Worm (Caenorhabditis elegans): Measurements from ENCODE around the gene del-6.

The del-6 gene

ce11 chrV:10536095-10536691 is 36.5 kb upstream of the del-6 start, which contains the start of gene ppm-1.A:
ppm-1.A (minus strand) TSS chrV:10536388.
- TF ChIP-seq bed-1 (GFP tag; IDR thresholded peaks at IDR 0.05), result no peak
- no peak for TF ChIP-seq F57C9.4 (tag; optimal IDR thresholded peaks at IDR 0.05)
- TF ChIP-seq attf-5 (GFP tag; optimal IDR thresholded peaks at IDR 0.05), result peak; percentile 20
- no peak for TF ChIP-seq mxl-1 (tag; optimal IDR thresholded peaks at IDR 0.05)
- TF ChIP-seq ccch-3 (GFP tag; optimal IDR thresholded peaks at IDR 0.05), result no peak
- TF ChIP-seq hmg-1.2 (GFP tag; IDR thresholded peaks at IDR 0.05), result no peak
- no peak for TF ChIP-seq hlh-26 (GFP tag; conservative IDR thresholded peaks at IDR 0.05)
- TF ChIP-seq B0035.1 (tag; optimal IDR thresholded peaks at IDR 0.05), result no peak
- no peak for TF ChIP-seq Y53F4B.3 (GFP tag; IDR thresholded peaks at IDR 0.05)
- TF ChIP-seq bed-2 (GFP tag; IDR thresholded peaks at IDR 0.05), result no peak
- no peak for TF ChIP-seq akir-1 (GFP tag; optimal IDR thresholded peaks at IDR 0.05)
- no peak for TF ChIP-seq ztf-18 (tag; optimal IDR thresholded peaks at IDR 0.05)
- TF ChIP-seq tbp1 (GFP tag; optimal IDR thresholded peaks at IDR 0.05), result peak; percentile 25
- no peak for TF ChIP-seq hrde-1 (tag; optimal IDR thresholded peaks at IDR 0.05; ENCODE audit: borderline replicate concordance)
- TF ChIP-seq dpff-1 (tag; optimal IDR thresholded peaks at IDR 0.05), result no peak
- no peak for TF ChIP-seq madf-8 (GFP tag; conservative IDR thresholded peaks at IDR 0.05)
- TF ChIP-seq pbrm-1 (GFP tag; IDR thresholded peaks at IDR 0.05), result no peak
- TF ChIP-seq madf-10 (tag; optimal IDR thresholded peaks at IDR 0.05), result no peak
- no peak for TF ChIP-seq ceh-40 (GFP tag; IDR thresholded peaks at IDR 0.05)
- TF ChIP-seq nfyb-1 (GFP tag; IDR thresholded peaks at IDR 0.05), result 0 out of 2 replicates have a peak, but pooled peaks have one; percentile 35
- TF ChIP-seq nhr-80 (tag; optimal IDR thresholded peaks at IDR 0.05), result peak; percentile 21
- no peak for TF ChIP-seq dox-1 (GFP tag; IDR thresholded peaks at IDR 0.05)
- no peak for TF ChIP-seq F37B4.10 (GFP tag; IDR thresholded peaks at IDR 0.05)
- TF ChIP-seq unc-130 (GFP tag; optimal IDR thresholded peaks at IDR 0.05), result no peak
- TF ChIP-seq egrh-3 (GFP tag; IDR thresholded peaks at IDR 0.05), result no peak
- no peak for TF ChIP-seq snpc-1.3 (tag; optimal IDR thresholded peaks at IDR 0.05; ENCODE audit: insufficient read depth)
- TF ChIP-seq Y79H2A.3 (GFP tag; conservative IDR thresholded peaks at IDR 0.05), result no peak

- TF ChIP-seq lsy-27 (tag; optimal IDR thresholded peaks at IDR 0.05; ENCODE audit: borderline replicate concordance, insufficient read depth), result no peak
- peak; percentile 3 for TF ChIP-seq ztf-22 (GFP tag; optimal IDR thresholded peaks at IDR 0.05)
- no peak for TF ChIP-seq die-1 (tag; optimal IDR thresholded peaks at IDR 0.05)
- peak; percentile 82 for TF ChIP-seq nfyb-1 (GFP tag; IDR thresholded peaks at IDR 0.05)
- TF ChIP-seq unc-130 (GFP tag; optimal IDR thresholded peaks at IDR 0.05), result no peak
- TF ChIP-seq lin-40 (tag; optimal IDR thresholded peaks at IDR 0.05), result peak; percentile 89
- TF ChIP-seq F10E7.11 (tag; optimal IDR thresholded peaks at IDR 0.05), result no peak
- TF ChIP-seq gei-17 (GFP tag; optimal IDR thresholded peaks at IDR 0.05), result no peak
- no peak for TF ChIP-seq ceh-40 (GFP tag; IDR thresholded peaks at IDR 0.05)
- peak; percentile 82 for TF ChIP-seq mcd-1 (GFP tag; IDR thresholded peaks at IDR 0.05)
- TF ChIP-seq egrh-3 (GFP tag; IDR thresholded peaks at IDR 0.05), result no peak
- 0 out of 2 replicates have a peak, but pooled peaks have one; percentile 46 for TF ChIP-seq cebp-1 (GFP tag; IDR thresholded peaks at IDR 0.05)
- peak; percentile 90 for TF ChIP-seq cebp-1 (tag; optimal IDR thresholded peaks at IDR 0.05)
- TF ChIP-seq F39B2.1 (GFP tag; IDR thresholded peaks at IDR 0.05), result no peak
- TF ChIP-seq lin-26 (GFP tag; IDR thresholded peaks at IDR 0.05), result peak; percentile 47; the same call in 1 of the 2 replicates
- no peak for TF ChIP-seq sdz-38 (tag; optimal IDR thresholded peaks at IDR 0.05)
- TF ChIP-seq F52B5.7 (tag; optimal IDR thresholded peaks at IDR 0.05), result no peak
- 0 out of 2 replicates have a peak, but pooled peaks have one; percentile 52 for TF ChIP-seq madf-6 (GFP tag; IDR thresholded peaks at IDR 0.05)
- no peak for TF ChIP-seq egl-18 (GFP tag; IDR thresholded peaks at IDR 0.05)
- TF ChIP-seq nhr-90 (tag; optimal IDR thresholded peaks at IDR 0.05), result no peak
- TF ChIP-seq rcor-1 (GFP tag; IDR thresholded peaks at IDR 0.05), result peak; percentile 50; the same call in 1 of the 2 replicates
- peak; percentile 61 for TF ChIP-seq atf-7 (tag; optimal IDR thresholded peaks at IDR 0.05)
- TF ChIP-seq dpff-1 (tag; optimal IDR thresholded peaks at IDR 0.05), result no peak
- TF ChIP-seq snpc-3.4 (tag; optimal IDR thresholded peaks at IDR 0.05), result no peak
- no peak for TF ChIP-seq Y67H2A.10 (GFP tag; conservative IDR thresholded peaks at IDR 0.05)
- no peak for TF ChIP-seq ceh-79 (tag; optimal IDR thresholded peaks at IDR 0.05)
Observed at ce11 chrV:10536808-10537207, 35.9 kb upstream of the del-6 start.
